Fruit fly (Drosophila melanogaster) whole organism, prepupa: ENCODE results near the gene CG13898.

Experiments used
- CG10631 ChIP-seq: fragments of 200-800 bp; sonication (Bioruptor generic); optimal IDR thresholded peaks from 2 replicates; lab custom pipeline; 2016; ENCODE audit warnings: missing biosample characterization, missing genetic modification characterization
- CG10669 ChIP-seq: fragments of 200-800 bp; sonication (Bioruptor generic); optimal IDR thresholded peaks from 3 replicates; lab custom pipeline; 2018; ENCODE audit warnings: missing biosample characterization, mild to moderate bottlenecking, missing genetic modification characterization, moderate library complexity
- CG11294 ChIP-seq: fragments of 200-800 bp; sonication (Bioruptor generic); IDR thresholded peaks from 2 replicates; pipeline ENCODE4 v1.3.6; 2022; ENCODE audit warnings: missing biosample characterization, missing genetic modification characterization
- CG11762 ChIP-seq: fragments of 200-800 bp; sonication (Bioruptor generic); optimal IDR thresholded peaks from 3 replicates; lab custom pipeline; 2016; ENCODE audit warnings: missing biosample characterization, missing genetic modification characterization; ENCODE audit not compliant: insufficient read depth
- CG11902 ChIP-seq: fragments of 200-800 bp; sonication (Bioruptor generic); optimal IDR thresholded peaks from 3 replicates; lab custom pipeline; 2016; ENCODE audit warnings: missing biosample characterization, missing genetic modification characterization
- CG15336 ChIP-seq: fragments of 200-800 bp; sonication (Bioruptor generic); IDR thresholded peaks from 2 replicates; pipeline ENCODE4 v1.3.6; 2022; ENCODE audit warnings: missing biosample characterization, missing genetic modification characterization
- CG1621 ChIP-seq: fragments of 200-800 bp; sonication (Bioruptor generic); optimal IDR thresholded peaks from 3 replicates; lab custom pipeline; 2018; ENCODE audit warnings: missing biosample characterization, mild to moderate bottlenecking, missing genetic modification characterization
- CG16779 ChIP-seq: fragments of 200-800 bp; sonication (Bioruptor generic); optimal IDR thresholded peaks from 3 replicates; lab custom pipeline; 2017; ENCODE audit warnings: missing biosample characterization, mild to moderate bottlenecking, missing genetic modification characterization
- CG3032 ChIP-seq: fragments of 200-800 bp; optimal IDR thresholded peaks from 2 replicates; lab custom pipeline; 2019; ENCODE audit warnings: missing biosample characterization, mild to moderate bottlenecking, missing genetic modification characterization, moderate library complexity
- CG31627 ChIP-seq: fragments of 200-800 bp; sonication (Bioruptor generic); optimal IDR thresholded peaks from 3 replicates; lab custom pipeline; 2016; ENCODE audit warnings: missing biosample characterization, missing genetic modification characterization
- CG32006 ChIP-seq: fragments of 200-800 bp; sonication (Bioruptor generic); optimal IDR thresholded peaks from 3 replicates; lab custom pipeline; 2017; ENCODE audit warnings: missing biosample characterization, mild to moderate bottlenecking, missing genetic modification characterization
- CG34406 ChIP-seq: fragments of 200-800 bp; sonication (Bioruptor generic); optimal IDR thresholded peaks from 3 replicates; lab custom pipeline; 2016; ENCODE audit warnings: missing biosample characterization, missing genetic modification characterization
- CG3919 ChIP-seq: fragments of 200-800 bp; sonication (Bioruptor generic); optimal IDR thresholded peaks from 3 replicates; lab custom pipeline; 2016; ENCODE audit warnings: missing biosample characterization, missing genetic modification characterization
- CG4318 ChIP-seq: fragments of 200-800 bp; sonication (Bioruptor generic); optimal IDR thresholded peaks from 3 replicates; lab custom pipeline; 2017; ENCODE audit warnings: missing biosample characterization, mild to moderate bottlenecking, missing genetic modification characterization
- CG6163 ChIP-seq: fragments of 200-800 bp; sonication (Bioruptor generic); IDR thresholded peaks from 3 replicates; pipeline ENCODE4 v1.3.6; 2022; ENCODE audit warnings: missing biosample characterization, missing genetic modification characterization
- CG6792 ChIP-seq: fragments of 200-800 bp; sonication (Bioruptor generic); optimal IDR thresholded peaks from 3 replicates; lab custom pipeline; 2016; ENCODE audit warnings: missing biosample characterization, missing genetic modification characterization
- CG6808 ChIP-seq: fragments of 200-800 bp; sonication (Bioruptor generic); optimal IDR thresholded peaks from 3 replicates; lab custom pipeline; 2017; ENCODE audit warnings: missing biosample characterization, missing genetic modification characterization, mild to moderate bottlenecking, moderate library complexity, missing genetic modification reagents
- CG7368 ChIP-seq: fragments of 200-800 bp; sonication (Bioruptor generic); optimal IDR thresholded peaks from 3 replicates; lab custom pipeline; 2016; ENCODE audit warnings: missing biosample characterization, missing genetic modification characterization
- CG8319 ChIP-seq: fragments of 200-800 bp; sonication (Bioruptor generic); optimal IDR thresholded peaks from 3 replicates; lab custom pipeline; 2016; ENCODE audit warnings: missing biosample characterization, missing genetic modification characterization
- CG9139 ChIP-seq: fragments of 200-800 bp; sonication (Bioruptor generic); optimal IDR thresholded peaks from 3 replicates; lab custom pipeline; 2017; ENCODE audit warnings: missing biosample characterization, mild to moderate bottlenecking, missing genetic modification characterization
- Eip75B ChIP-seq: fragments of 200-800 bp; sonication (Bioruptor generic); optimal IDR thresholded peaks from 3 replicates; lab custom pipeline; 2016; ENCODE audit warnings: missing biosample characterization, missing genetic modification characterization
- Eip78C ChIP-seq: fragments of 200-800 bp; sonication (Bioruptor generic); peaks from one replicate; lab custom pipeline; 2016; ENCODE audit warnings: missing biosample characterization, missing genetic modification characterization
- Eip93F ChIP-seq: fragments of 200-800 bp; sonication (Bioruptor generic); optimal IDR thresholded peaks from 2 replicates; lab custom pipeline; 2016; ENCODE audit warnings: missing biosample characterization, mild to moderate bottlenecking, missing genetic modification characterization
- Ets96B ChIP-seq: fragments of 200-800 bp; optimal IDR thresholded peaks from 2 replicates; lab custom pipeline; 2019; ENCODE audit warnings: missing biosample characterization, mild to moderate bottlenecking, missing genetic modification characterization, moderate library complexity
- Gug ChIP-seq: fragments of 200-800 bp; sonication (Bioruptor generic); IDR thresholded peaks from 2 replicates; pipeline ENCODE4 v1.3.6; 2022; ENCODE audit warnings: missing biosample characterization, missing genetic modification characterization
- Hr38 ChIP-seq: sonication (Bioruptor generic); optimal IDR thresholded peaks from 2 replicates; lab custom pipeline; 2016; ENCODE audit warnings: missing biosample characterization, missing genetic modification characterization
- Hr39 ChIP-seq: fragments of 200-800 bp; sonication (Bioruptor generic); optimal IDR thresholded peaks from 2 replicates; lab custom pipeline; 2016; ENCODE audit warnings: missing biosample characterization, missing genetic modification characterization
- Hr4 ChIP-seq: fragments of 200-800 bp; sonication (Bioruptor generic); optimal IDR thresholded peaks from 3 replicates; lab custom pipeline; 2016; ENCODE audit warnings: missing biosample characterization, missing genetic modification characterization
- Lpt ChIP-seq: fragments of 200-800 bp; sonication (Bioruptor generic); optimal IDR thresholded peaks from 3 replicates; lab custom pipeline; 2016; ENCODE audit warnings: missing biosample characterization, missing genetic modification characterization
- Met ChIP-seq: fragments of 200-800 bp; sonication (Bioruptor generic); optimal IDR thresholded peaks from 3 replicates; lab custom pipeline; 2016; ENCODE audit warnings: missing biosample characterization, missing genetic modification characterization
- OdsH ChIP-seq: fragments of 200-800 bp; sonication (Bioruptor generic); optimal IDR thresholded peaks from 3 replicates; lab custom pipeline; 2016; ENCODE audit warnings: missing biosample characterization, missing genetic modification characterization
- Sox102F ChIP-seq: fragments of 200-800 bp; sonication (Bioruptor generic); optimal IDR thresholded peaks from 2 replicates; lab custom pipeline; 2016; ENCODE audit warnings: missing biosample characterization, mild to moderate bottlenecking, missing genetic modification characterization
- Sox14 ChIP-seq: fragments of 200-800 bp; sonication (Bioruptor generic); optimal IDR thresholded peaks from 3 replicates; lab custom pipeline; 2016; ENCODE audit warnings: missing biosample characterization, missing genetic modification characterization
- achi ChIP-seq: fragments of 200-800 bp; sonication (Bioruptor generic); optimal IDR thresholded peaks from 3 replicates; lab custom pipeline; 2016; ENCODE audit warnings: missing biosample characterization, missing genetic modification characterization
- cyc ChIP-seq: fragments of 200-800 bp; sonication (Bioruptor generic); optimal IDR thresholded peaks from 3 replicates; lab custom pipeline; 2016; ENCODE audit warnings: missing biosample characterization, missing genetic modification characterization
- dac ChIP-seq: fragments of 200-800 bp; sonication (Bioruptor generic); optimal IDR thresholded peaks from 2 replicates; lab custom pipeline; 2017; ENCODE audit warnings: missing biosample characterization, mild to moderate bottlenecking, missing genetic modification characterization
- dsx ChIP-seq: fragments of 200-800 bp; optimal IDR thresholded peaks from 3 replicates; lab custom pipeline; 2019; ENCODE audit warnings: missing biosample characterization, mild to moderate bottlenecking, missing genetic modification characterization, moderate library complexity; ENCODE audit not compliant: poor library complexity, severe bottlenecking
- eg ChIP-seq: fragments of 200-800 bp; sonication (Bioruptor generic); IDR thresholded peaks from 3 replicates; pipeline ENCODE4 v1.3.6; 2022; ENCODE audit warnings: missing biosample characterization, missing genetic modification characterization
- fd59A ChIP-seq: fragments of 200-800 bp; sonication (Bioruptor generic); optimal IDR thresholded peaks from 2 replicates; lab custom pipeline; 2017; ENCODE audit warnings: missing biosample characterization, mild to moderate bottlenecking, missing genetic modification characterization, missing genetic modification reagents
- fd85E ChIP-seq: fragments of 200-800 bp; sonication (Bioruptor generic); optimal IDR thresholded peaks from 3 replicates; lab custom pipeline; 2016; ENCODE audit warnings: missing biosample characterization, missing genetic modification characterization
- fkh ChIP-seq: fragments of 200-800 bp; sonication (Bioruptor generic); optimal IDR thresholded peaks from 3 replicates; lab custom pipeline; 2017; ENCODE audit warnings: missing biosample characterization, mild to moderate bottlenecking, missing genetic modification characterization, moderate library complexity
- net ChIP-seq: fragments of 200-800 bp; sonication (Bioruptor generic); optimal IDR thresholded peaks from 3 replicates; lab custom pipeline; 2016; ENCODE audit warnings: missing biosample characterization, missing genetic modification characterization
- pdm3 ChIP-seq: fragments of 200-800 bp; sonication (Bioruptor generic); optimal IDR thresholded peaks from 3 replicates; lab custom pipeline; 2016; ENCODE audit warnings: missing biosample characterization, missing genetic modification characterization
- salr ChIP-seq, 2 experiments: fragments of 200-800 bp; sonication (Bioruptor generic); optimal IDR thresholded peaks; 3 replicates each; lab custom pipeline; 2016 to 2018; ENCODE audit warnings: missing biosample characterization in 2 of 2, missing genetic modification characterization in 2 of 2, mild to moderate bottlenecking in 1 of 2
- ss ChIP-seq, 2 experiments: fragments of 200-800 bp; sonication (Bioruptor generic); optimal IDR thresholded peaks; 2 replicates in 1 of 2; 3 replicates in 1 of 2; lab custom pipeline; 2017 to 2018; ENCODE audit warnings: mild to moderate bottlenecking in 2 of 2, missing biosample characterization in 2 of 2, missing genetic modification characterization in 2 of 2, moderate library complexity in 1 of 2
- svp ChIP-seq: fragments of 200-800 bp; sonication (Bioruptor generic); peaks from one replicate; lab custom pipeline; 2016; ENCODE audit warnings: missing biosample characterization, missing genetic modification characterization

Gene CG13898

dm6 chr3L:801860-802462 lies 1.9 kb downstream of the CG13898 start (continued):
- TF ChIP-seq OdsH (peak; percentile 69), Ets96B (tag; lab: Kevin White, UChicago) (peak; percentile 80), cyc (GFP tag; lab: Kevin White, UChicago) (peak; percentile 85), CG7368 (GFP tag; lab: Kevin White, UChicago) (peak; percentile 71), svp (GFP tag; lab: Kevin White, UChicago) (peak; percentile 63), Eip75B (peak; percentile 65), fkh (no peak), dsx (GFP tag; lab: Kevin White, UChicago) (no peak), salr (GFP tag; optimal IDR thresholded peaks at IDR 0.05; lab: Kevin White, UChicago) (peak; percentile 37 to 40), CG34406 (GFP tag; lab: Kevin White, UChicago) (peak; percentile 75), CG32006 (peak; percentile 72), Hr38 (GFP tag; lab: Kevin White, UChicago) (no peak), ss (GFP tag; optimal IDR thresholded peaks at IDR 0.05; lab: Kevin White, UChicago) (peak; percentile 48 to 97), CG3032 (tag; lab: Kevin White, UChicago) (peak; percentile 67), net (peak; percentile 59), CG3919 (GFP tag; lab: Kevin White, UChicago) (peak; percentile 81), CG11902 (peak; percentile 71), CG4318 (peak; percentile 69), achi (GFP tag; lab: Kevin White, UChicago) (peak; percentile 74), CG9139 (GFP tag; lab: Kevin White, UChicago) (no peak), Sox102F (GFP tag; lab: Kevin White, UChicago) (peak; percentile 84), fd85E (GFP tag; lab: Kevin White, UChicago) (peak; percentile 37), CG6163 (peak; percentile 56; the same call in 2 of the 3 replicates), CG1621 (peak; percentile 60), CG6808 (GFP tag; lab: Kevin White, UChicago) (peak; percentile 60), CG31627 (GFP tag; lab: Kevin White, UChicago) (peak; percentile 85), Hr39 (GFP tag; lab: Kevin White, UChicago) (peak; percentile 83), CG6792 (GFP tag; lab: Kevin White, UChicago) (peak; percentile 67), CG8319 (peak; percentile 67), CG10631 (GFP tag; lab: Kevin White, UChicago) (peak; percentile 62), Eip93F (GFP tag; lab: Kevin White, UChicago) (peak; percentile 35), CG15336 (GFP tag; lab: Robert Waterston, UW) (peak; percentile 78)

- TF ChIP-seq OdsH = peak; percentile 58
- peak; percentile 79 for TF ChIP-seq cyc (GFP tag; lab: Kevin White, UChicago)
- TF ChIP-seq Met (GFP tag; lab: Kevin White, UChicago) = peak; percentile 72
- TF ChIP-seq Eip75B = peak; percentile 53
- peak; percentile 58 for TF ChIP-seq CG10669 (GFP tag; lab: Kevin White, UChicago)
- peak; percentile 5 for TF ChIP-seq CG11762 (GFP tag; lab: Kevin White, UChicago)
- TF ChIP-seq dac (GFP tag; lab: Kevin White, UChicago) = no peak
- peak; percentile 56; the same call in 1 of the 3 replicates for TF ChIP-seq eg (GFP tag; lab: Robert Waterston, UW)
- TF ChIP-seq achi (GFP tag; lab: Kevin White, UChicago) = peak; percentile 70
- TF ChIP-seq Hr38 (GFP tag; lab: Kevin White, UChicago) = no peak
- TF ChIP-seq CG3919 (GFP tag; lab: Kevin White, UChicago) = peak; percentile 78
- TF ChIP-seq net = peak; percentile 34
- peak; percentile 86 for TF ChIP-seq Eip78C (GFP tag; lab: Kevin White, UChicago)
- TF ChIP-seq Sox14 (GFP tag; lab: Kevin White, UChicago) = peak; percentile 64
- TF ChIP-seq fd59A (GFP tag; lab: Kevin White, UChicago) = peak; percentile 32
- TF ChIP-seq CG8319 = peak; percentile 46
- TF ChIP-seq dsx (GFP tag; lab: Kevin White, UChicago) = peak; percentile 40
- no peak for TF ChIP-seq CG16779
- no peak for TF ChIP-seq CG1621
- TF ChIP-seq Gug (GFP tag; lab: Robert Waterston, UW) = no peak
- peak; percentile 55 for TF ChIP-seq CG3032 (tag; lab: Kevin White, UChicago)
- TF ChIP-seq salr (GFP tag; optimal IDR thresholded peaks at IDR 0.05; lab: Kevin White, UChicago) = peak in 1 of 2 experiments; percentile 57
- TF ChIP-seq Lpt (GFP tag; lab: Kevin White, UChicago) = peak; percentile 28
- peak; percentile 32 for TF ChIP-seq Hr4 (GFP tag; lab: Kevin White, UChicago)
- peak; percentile 43 for TF ChIP-seq CG11902
- TF ChIP-seq pdm3 (GFP tag; lab: Kevin White, UChicago) = peak; percentile 55
- TF ChIP-seq CG6808 (GFP tag; lab: Kevin White, UChicago) = peak; percentile 40
- TF ChIP-seq Ets96B (tag; lab: Kevin White, UChicago) = peak; percentile 60
- peak; percentile 42; the same call in 1 of the 2 replicates for TF ChIP-seq CG11294 (GFP tag; lab: Robert Waterston, UW)
- peak; percentile 6 for TF ChIP-seq Eip93F (GFP tag; lab: Kevin White, UChicago)
Measured at dm6 chr3L:799837-800513, 3.9 kb downstream of the CG13898 start.
